Worm (Caenorhabditis elegans): ENCODE measurements around the gene ceh-24.

ce11 chrV:13837173-13837572 is 24.1 kb downstream of the ceh-24 start, which contains the start of gene srx-128:
- no peak for TF ChIP-seq ama-1 (optimal IDR thresholded peaks at IDR 0.05)
- TF ChIP-seq B0310.2 (tag; optimal IDR thresholded peaks at IDR 0.05): no peak
- no peak for TF ChIP-seq ceh-36 (tag; optimal IDR thresholded peaks at IDR 0.05)
- no peak for TF ChIP-seq tbx-11 (GFP tag; IDR thresholded peaks at IDR 0.05)
- TF ChIP-seq scrt-1 (GFP tag; IDR thresholded peaks at IDR 0.05): no peak
- TF ChIP-seq flt-1 (GFP tag; IDR thresholded peaks at IDR 0.05): no peak
- no peak for TF ChIP-seq tra-4 (tag; optimal IDR thresholded peaks at IDR 0.05)
- TF ChIP-seq hmbx-1 (tag; optimal IDR thresholded peaks at IDR 0.05): no peak
- no peak for TF ChIP-seq tbx-37 (GFP tag; conservative IDR thresholded peaks at IDR 0.05)
- no peak for TF ChIP-seq sea-1 (GFP tag; conservative IDR thresholded peaks at IDR 0.05)
- TF ChIP-seq ets-7 (tag; optimal IDR thresholded peaks at IDR 0.05): no peak
- no peak for TF ChIP-seq hnd-1 (tag; optimal IDR thresholded peaks at IDR 0.05)
- no peak for TF ChIP-seq ceh-13 (GFP tag; optimal IDR thresholded peaks at IDR 0.05)
- no peak for TF ChIP-seq pes-1 (GFP tag; IDR thresholded peaks at IDR 0.05)
